Fruit fly (Drosophila melanogaster): ENCODE results near the gene form3.

DNA sequence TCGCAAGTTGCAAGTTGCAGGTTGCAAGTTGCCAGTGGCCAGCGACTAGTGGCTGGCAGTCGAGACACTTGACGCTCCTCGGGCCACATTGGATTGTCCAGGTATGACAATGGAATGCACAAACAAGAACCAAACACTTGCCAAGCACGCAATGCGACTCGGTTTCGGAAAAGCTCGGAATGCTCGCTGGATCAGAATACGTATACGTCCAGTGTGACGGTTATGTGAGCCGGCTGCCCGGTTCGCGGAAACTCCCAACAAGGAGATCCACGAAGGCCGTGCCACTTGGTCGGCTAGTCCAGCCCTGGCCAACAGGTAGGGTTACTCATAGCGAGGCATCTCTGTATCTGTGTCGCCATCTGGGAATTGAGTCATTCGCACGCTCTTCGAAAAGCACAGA lies 42.0 kb downstream of the form3 start:
- no peak for TF ChIP-seq Dll (optimal IDR thresholded peaks at IDR 0.05)
- no peak for TF ChIP-seq pan (optimal IDR thresholded peaks at IDR 0.05)
- TF ChIP-seq usp (GFP tag; optimal IDR thresholded peaks at IDR 0.05), result no peak
- no peak for TF ChIP-seq EcR (GFP tag; optimal IDR thresholded peaks at IDR 0.05)
- TF ChIP-seq psq (optimal IDR thresholded peaks at IDR 0.05), result no peak

Data from whole organism.